Fruit fly (Drosophila melanogaster) Kc167 (cell line): ENCODE measurements around the gene ng4.

Experiments
- Sin3A ChIP-seq: fragments of >200 bp; optimal IDR thresholded peaks from 2 replicates; lab custom pipeline; 2018; ENCODE audit warnings: missing external identifiers
- h ChIP-seq: fragments of >200 bp; optimal IDR thresholded peaks from 3 replicates; lab custom pipeline; 2018; ENCODE audit warnings: missing external identifiers

dm6 chrX:3233683-3234082 is 10.3 kb downstream of the ng4 start:
- TF ChIP-seq Sin3A (lab: Kevin White, UChicago) (no peak), h (lab: Kevin White, UChicago) (no peak)
